Fruit fly (Drosophila melanogaster): ENCODE data around the gene fid.

The fid gene

dm6 chr3R:25996197-25997005, 26.5 kb downstream of the fid start, which contains the start of gene CG43116 (continued):
- TF ChIP-seq CG3726 (GFP tag; IDR thresholded peaks at IDR 0.05) (peak; percentile 73; the same call in 2 of the 3 replicates), CG14441 (GFP tag; IDR thresholded peaks at IDR 0.05) (peak; percentile 53), bsh (GFP tag; optimal IDR thresholded peaks at IDR 0.05) (peak; percentile 85 to 97), lola (GFP tag; optimal IDR thresholded peaks at IDR 0.05) (peak in 1 of 3 experiments; percentile 98), kni (GFP tag; optimal IDR thresholded peaks at IDR 0.05) (peak; percentile 91), CG3065 (GFP tag; optimal IDR thresholded peaks at IDR 0.05) (peak; percentile 84), CG17186 (GFP tag; optimal IDR thresholded peaks at IDR 0.05) (peak; percentile 63), gsb-n (tag; optimal IDR thresholded peaks at IDR 0.05) (peak; percentile 97), Fer3 (tag; optimal IDR thresholded peaks at IDR 0.05) (no peak), CG10274 (GFP tag; optimal IDR thresholded peaks at IDR 0.05) (peak; percentile 27), Deaf1 (tag; optimal IDR thresholded peaks at IDR 0.05) (no peak), cas (GFP tag; IDR thresholded peaks at IDR 0.05) (no peak), cad (GFP tag; optimal IDR thresholded peaks at IDR 0.05) (no peak), zfh1 (GFP tag; IDR thresholded peaks at IDR 0.05) (peak; percentile 97), Hr78 (GFP tag; optimal IDR thresholded peaks at IDR 0.05) (peak in 1 of 2 experiments; percentile 88), CG8478 (optimal IDR thresholded peaks at IDR 0.05) (peak; percentile 10), da (GFP tag; optimal IDR thresholded peaks at IDR 0.05) (peak; percentile 33), CG10321 (GFP tag; IDR thresholded peaks at IDR 0.05) (no peak), Dll (GFP tag; IDR thresholded peaks at IDR 0.05; ENCODE audit: partially characterized antibody) (no peak), amos (GFP tag; IDR thresholded peaks at IDR 0.05; ENCODE audit: partially characterized antibody) (no peak), BEAF-32 (GFP tag; optimal IDR thresholded peaks at IDR 0.05) (no peak), CG2199 (GFP tag; IDR thresholded peaks at IDR 0.05) (no peak), disco-r (GFP tag; optimal IDR thresholded peaks at IDR 0.05) (peak; percentile 51), Jarid2 (GFP tag; optimal IDR thresholded peaks at IDR 0.05) (peak; percentile 29), CG4360 (GFP tag; IDR thresholded peaks at IDR 0.05) (peak; percentile 54), CG11696 (GFP tag; IDR thresholded peaks at IDR 0.05) (0 out of 2 replicates have a peak, but pooled peaks have one; percentile 37), CG14667 (GFP tag; IDR thresholded peaks at IDR 0.05) (peak; percentile 78), CG9797 (GFP tag; optimal IDR thresholded peaks at IDR 0.05) (no peak), ranshi (GFP tag; IDR thresholded peaks at IDR 0.05) (peak; percentile 79), slp2 (GFP tag; optimal IDR thresholded peaks at IDR 0.05) (peak; percentile 66), dimm (GFP tag; IDR thresholded peaks at IDR 0.05) (peak; percentile 49), HLH54F (GFP tag; optimal IDR thresholded peaks at IDR 0.05) (peak; percentile 37), mam (GFP tag; optimal IDR thresholded peaks at IDR 0.05) (no peak), CG13424 (tag; optimal IDR thresholded peaks at IDR 0.05) (peak; percentile 88), ab (GFP tag; optimal IDR thresholded peaks at IDR 0.05) (no peak), NC2α (GFP tag; optimal IDR thresholded peaks at IDR 0.05) (peak; percentile 66), psq (GFP tag; optimal IDR thresholded peaks at IDR 0.05) (peak; percentile 71), CG3847 (GFP tag; IDR thresholded peaks at IDR 0.05) (peak; percentile 47; the same call in 1 of the 2 replicates), Hr39 (optimal IDR thresholded peaks at IDR 0.05) (no peak), Ada2b (GFP tag; IDR thresholded peaks at IDR 0.05) (peak; percentile 67; the same call in 1 of the 2 replicates), CG3838 (GFP tag; optimal IDR thresholded peaks at IDR 0.05) (peak; percentile 58), CG2120 (GFP tag; optimal IDR thresholded peaks at IDR 0.05) (no peak), Doc3 (GFP tag; IDR thresholded peaks at IDR 0.05; ENCODE audit: partially characterized antibody) (no peak), CG43689 (GFP tag; IDR thresholded peaks at IDR 0.05) (peak; percentile 37; the same call in 1 of the 2 replicates), CG17802 (tag; optimal IDR thresholded peaks at IDR 0.05) (peak; percentile 78), CG11247 (GFP tag; IDR thresholded peaks at IDR 0.05) (peak; percentile 40), CG10147 (GFP tag; optimal IDR thresholded peaks at IDR 0.05) (no peak), CG8281 (tag; optimal IDR thresholded peaks at IDR 0.05) (peak; percentile 18), cg (GFP tag; optimal IDR thresholded peaks at IDR 0.05) (peak; percentile 84)
